Worm (Caenorhabditis elegans) whole organism, L2 larva: ENCODE results near the gene cuc-1.

Experiments used
- C34F6.9 ChIP-seq: fragments of 150-350 bp; optimal IDR thresholded peaks from 2 replicates; lab custom pipeline; 2014; ENCODE audit warnings: missing biosample characterization, missing genetic modification characterization
- F13H6.1 ChIP-seq: sonication (generic microtip); optimal IDR thresholded peaks from 2 replicates; lab custom pipeline; 2016; ENCODE audit warnings: missing genetic modification characterization, missing compliant biosample characterization
- R02D3.7 ChIP-seq: fragments of 150-350 bp; optimal IDR thresholded peaks from 2 replicates; lab custom pipeline; 2014; ENCODE audit warnings: missing biosample characterization, missing genetic modification characterization
- Y55F3AM.14 ChIP-seq: fragments of 200-800 bp; sonication (Bioruptor generic); optimal IDR thresholded peaks from 2 replicates; lab custom pipeline; 2018; ENCODE audit warnings: mild to moderate bottlenecking, missing genetic modification characterization, missing compliant biosample characterization
- ZK546.5 ChIP-seq: sonication (generic microtip); optimal IDR thresholded peaks from 2 replicates; lab custom pipeline; 2017; ENCODE audit warnings: missing biosample characterization, missing genetic modification characterization
- blmp-1 ChIP-seq: sonication (generic microtip); optimal IDR thresholded peaks from 2 replicates; lab custom pipeline; 2017; ENCODE audit warnings: missing genetic modification characterization, mild to moderate bottlenecking, missing compliant biosample characterization, antibody characterized with exemption, moderate library complexity; ENCODE audit not compliant: insufficient read depth
- crh-2 ChIP-seq: sonication (generic microtip); optimal IDR thresholded peaks from 2 replicates; lab custom pipeline; 2017; ENCODE audit warnings: missing biosample characterization, missing genetic modification characterization
- dmd-4 ChIP-seq: sonication (generic microtip); optimal IDR thresholded peaks from 2 replicates; lab custom pipeline; 2017; ENCODE audit warnings: missing biosample characterization, missing genetic modification characterization
- egl-27 ChIP-seq: sonication (generic microtip); optimal IDR thresholded peaks from 3 replicates; lab custom pipeline; 2017; ENCODE audit warnings: missing biosample characterization, missing genetic modification reagents, missing genetic modification characterization
- elt-1 ChIP-seq: fragments of 150-350 bp; optimal IDR thresholded peaks from 2 replicates; lab custom pipeline; 2014; ENCODE audit warnings: missing biosample characterization, missing genetic modification characterization
- fos-1 ChIP-seq: fragments of 150-350 bp; optimal IDR thresholded peaks from 2 replicates; lab custom pipeline; 2014; ENCODE audit warnings: missing biosample characterization, missing genetic modification characterization
- gmeb-1 ChIP-seq: fragments of 150-350 bp; optimal IDR thresholded peaks from 2 replicates; lab custom pipeline; 2014; ENCODE audit warnings: missing biosample characterization, missing genetic modification characterization
- lin-11 ChIP-seq: fragments of 150-350 bp; sonication (generic microtip); optimal IDR thresholded peaks from 2 replicates; lab custom pipeline; 2014; ENCODE audit warnings: missing biosample characterization, missing genetic modification characterization, inconsistent platforms, mixed read lengths
- lin-13 ChIP-seq: fragments of 150-350 bp; optimal IDR thresholded peaks from 2 replicates; lab custom pipeline; 2014; ENCODE audit warnings: missing biosample characterization, missing genetic modification reagents, missing genetic modification characterization
- lsy-2 ChIP-seq, 2 experiments: fragments of 150-350 bp in 1 of 2; sonication (generic microtip) in 1 of 2; optimal IDR thresholded peaks; 2 replicates each; lab custom pipeline; 2014 to 2017; ENCODE audit warnings: missing biosample characterization in 2 of 2, missing genetic modification characterization in 2 of 2
- mbf-1 ChIP-seq: sonication (generic microtip); optimal IDR thresholded peaks from 2 replicates; lab custom pipeline; 2017; ENCODE audit warnings: missing biosample characterization, missing genetic modification characterization
- mdl-1 ChIP-seq, 2 experiments: fragments of 150-350 bp in 1 of 2; sonication (generic microtip) in 1 of 2; optimal IDR thresholded peaks; 2 replicates each; lab custom pipeline; 2017; ENCODE audit warnings: missing biosample characterization in 2 of 2, missing genetic modification characterization in 2 of 2
- nhr-10 ChIP-seq: sonication (generic microtip); optimal IDR thresholded peaks from 2 replicates; lab custom pipeline; 2017; ENCODE audit warnings: missing biosample characterization, missing genetic modification characterization
- nhr-12 ChIP-seq: fragments of 150-350 bp; optimal IDR thresholded peaks from 2 replicates; lab custom pipeline; 2014; ENCODE audit warnings: missing biosample characterization, missing genetic modification characterization
- nhr-129 ChIP-seq: fragments of 150-350 bp; optimal IDR thresholded peaks from 2 replicates; lab custom pipeline; 2014; ENCODE audit warnings: missing biosample characterization, missing genetic modification characterization
- nhr-21 ChIP-seq: fragments of 150-350 bp; optimal IDR thresholded peaks from 2 replicates; lab custom pipeline; 2014; ENCODE audit warnings: missing biosample characterization, missing genetic modification characterization
- nhr-23 ChIP-seq: fragments of 150-350 bp; optimal IDR thresholded peaks from 2 replicates; lab custom pipeline; 2014; ENCODE audit warnings: missing biosample characterization, missing genetic modification reagents, missing genetic modification characterization
- nhr-237 ChIP-seq: fragments of 150-350 bp; optimal IDR thresholded peaks from 2 replicates; lab custom pipeline; 2014; ENCODE audit warnings: missing biosample characterization, missing genetic modification characterization
- nhr-25 ChIP-seq: fragments of 150-350 bp; sonication (generic microtip); optimal IDR thresholded peaks from 3 replicates; lab custom pipeline; 2014; ENCODE audit warnings: missing biosample characterization, missing genetic modification characterization
- nhr-6 ChIP-seq: fragments of 150-350 bp; optimal IDR thresholded peaks from 2 replicates; lab custom pipeline; 2014; ENCODE audit warnings: missing biosample characterization, missing genetic modification characterization
- nhr-77 ChIP-seq: fragments of 150-350 bp; optimal IDR thresholded peaks from 2 replicates; lab custom pipeline; 2014; ENCODE audit warnings: missing biosample characterization, missing genetic modification characterization
- peb-1 ChIP-seq: fragments of 150-350 bp; optimal IDR thresholded peaks from 2 replicates; lab custom pipeline; 2014; ENCODE audit warnings: missing biosample characterization, missing genetic modification characterization
- sma-9 ChIP-seq, 2 experiments: fragments of 150-350 bp in 1 of 2; sonication (generic microtip) in 1 of 2; optimal IDR thresholded peaks; 2 replicates each; lab custom pipeline; 2014 to 2016; ENCODE audit warnings: missing genetic modification characterization in 2 of 2, mild to moderate bottlenecking in 1 of 2, missing biosample characterization in 1 of 2, missing compliant biosample characterization in 1 of 2, missing genetic modification reagents in 1 of 2, moderate library complexity in 1 of 2
- snpc-4 ChIP-seq: fragments of 150-350 bp; optimal IDR thresholded peaks from 2 replicates; lab custom pipeline; 2014; ENCODE audit warnings: missing biosample characterization, missing genetic modification characterization
- unc-39 ChIP-seq: fragments of 150-350 bp; optimal IDR thresholded peaks from 2 replicates; lab custom pipeline; 2014; ENCODE audit warnings: missing biosample characterization, missing genetic modification characterization
- ztf-1 ChIP-seq: fragments of 200-800 bp; sonication (Bioruptor generic); conservative IDR thresholded peaks from 2 replicates; pipeline ENCODE4 v1.3.6; 2022; ENCODE audit warnings: missing genetic modification characterization, missing compliant biosample characterization
- ztf-4 ChIP-seq: fragments of 150-350 bp; optimal IDR thresholded peaks from 2 replicates; lab custom pipeline; 2014; ENCODE audit warnings: missing biosample characterization, missing genetic modification characterization

Gene cuc-1

DNA sequence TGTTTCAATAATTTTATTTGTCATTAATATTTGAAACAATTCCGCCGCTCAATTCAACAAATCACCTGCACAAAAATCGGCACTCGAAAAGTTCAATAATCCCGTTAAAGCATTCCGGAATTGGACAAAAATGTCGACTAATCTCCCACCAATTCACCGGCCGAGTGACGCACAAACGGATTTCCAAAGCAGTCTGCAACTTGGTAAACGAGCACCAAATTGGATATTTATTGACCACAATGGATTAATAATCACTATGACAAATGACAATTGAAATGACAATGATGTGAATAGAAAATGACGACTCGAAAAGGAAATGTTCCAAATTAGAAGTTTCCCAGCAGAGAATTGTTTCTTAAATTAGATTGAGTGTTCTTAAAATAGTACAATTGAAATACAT, 25.1 kb downstream of the cuc-1 start:
- TF ChIP-seq ztf-4 (tag; lab: Kevin White, UChicago) (no peak), nhr-129 (no peak), blmp-1 (tag; lab: Kevin White, UChicago) (no peak), fos-1 (tag; lab: Kevin White, UChicago) (no peak), Y55F3AM.14 (GFP tag; lab: Kevin White, UChicago) (no peak), nhr-12 (no peak), sma-9 (GFP tag; optimal IDR thresholded peaks at IDR 0.05; lab: Kevin White, UChicago) (peak; percentile 38), sma-9 (tag; optimal IDR thresholded peaks at IDR 0.05; lab: Kevin White, UChicago) (no peak)

DNA sequence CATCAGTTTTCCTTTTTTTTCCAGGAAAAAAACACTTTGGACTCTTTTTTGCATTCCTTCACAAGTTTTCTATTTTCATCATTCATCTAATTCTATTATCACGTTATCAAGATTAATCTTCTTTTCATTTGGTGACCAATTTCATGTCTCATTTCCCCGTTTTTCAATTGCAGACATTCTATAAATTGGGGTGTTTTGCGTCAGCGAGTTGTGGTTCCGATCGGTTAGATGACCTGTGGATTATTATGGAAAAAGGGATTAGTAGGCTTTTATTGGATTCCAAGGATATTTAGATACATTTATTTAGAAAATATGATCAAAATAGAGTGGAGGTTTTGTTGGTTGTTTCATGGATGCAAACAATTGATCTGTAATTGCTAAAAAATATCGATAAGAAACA, 25.9 kb downstream of the cuc-1 start:
- TF ChIP-seq nhr-77 (tag; lab: Kevin White, UChicago) (no peak), nhr-10 (tag; lab: Kevin White, UChicago) (no peak), snpc-4 (no peak), ZK546.5 (tag; lab: Kevin White, UChicago) (no peak), egl-27 (tag; lab: Kevin White, UChicago) (no peak), ztf-4 (tag; lab: Kevin White, UChicago) (no peak), dmd-4 (tag; lab: Kevin White, UChicago) (no peak), ztf-1 (GFP tag; lab: Robert Waterston, UW) (no peak), mdl-1 (tag; optimal IDR thresholded peaks at IDR 0.05; lab: Kevin White, UChicago) (no peak), R02D3.7 (no peak), nhr-25 (no peak)

DNA sequence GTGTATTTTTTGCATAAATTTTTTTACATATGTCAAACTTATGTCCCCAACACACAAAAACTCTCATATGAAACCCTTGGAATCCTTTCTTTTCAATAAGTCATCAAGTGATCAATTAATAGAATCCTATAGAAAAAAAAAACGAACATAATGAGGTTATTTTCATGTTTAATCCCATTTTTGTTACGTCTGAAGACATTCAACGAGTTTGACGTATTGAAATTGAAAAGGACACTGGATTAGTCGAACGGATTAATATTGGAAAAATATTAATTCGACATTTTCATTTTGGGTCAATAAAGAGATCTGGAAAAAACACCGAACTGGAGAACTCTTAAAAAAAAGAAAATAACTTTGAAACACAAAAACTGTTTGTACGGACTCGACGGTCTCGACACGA, 28.3 kb downstream of the cuc-1 start:
- no peak for TF ChIP-seq ZK546.5 (tag; lab: Kevin White, UChicago)
- no peak for TF ChIP-seq mdl-1 (tag; optimal IDR thresholded peaks at IDR 0.05; lab: Kevin White, UChicago)
- TF ChIP-seq fos-1 (tag; lab: Kevin White, UChicago) = no peak
- no peak for TF ChIP-seq lin-11 (tag; lab: Kevin White, UChicago)
- no peak for TF ChIP-seq nhr-12
- TF ChIP-seq sma-9 (GFP tag; optimal IDR thresholded peaks at IDR 0.05; lab: Kevin White, UChicago) = no peak
- TF ChIP-seq sma-9 (tag; optimal IDR thresholded peaks at IDR 0.05; lab: Kevin White, UChicago) = no peak
- no peak for TF ChIP-seq snpc-4
- no peak for TF ChIP-seq mbf-1 (tag; lab: Kevin White, UChicago)
- no peak for TF ChIP-seq nhr-23 (tag; lab: Kevin White, UChicago)
- no peak for TF ChIP-seq nhr-21 (tag; lab: Kevin White, UChicago)
- no peak for TF ChIP-seq unc-39
- TF ChIP-seq nhr-237 (tag; lab: Kevin White, UChicago) = no peak
- no peak for TF ChIP-seq blmp-1 (tag; lab: Kevin White, UChicago)
- no peak for TF ChIP-seq crh-2 (tag; lab: Kevin White, UChicago)
- TF ChIP-seq ztf-4 (tag; lab: Kevin White, UChicago) = no peak
- TF ChIP-seq nhr-6 (tag; lab: Kevin White, UChicago) = no peak
- TF ChIP-seq F13H6.1 (tag; lab: Kevin White, UChicago) = no peak

DNA sequence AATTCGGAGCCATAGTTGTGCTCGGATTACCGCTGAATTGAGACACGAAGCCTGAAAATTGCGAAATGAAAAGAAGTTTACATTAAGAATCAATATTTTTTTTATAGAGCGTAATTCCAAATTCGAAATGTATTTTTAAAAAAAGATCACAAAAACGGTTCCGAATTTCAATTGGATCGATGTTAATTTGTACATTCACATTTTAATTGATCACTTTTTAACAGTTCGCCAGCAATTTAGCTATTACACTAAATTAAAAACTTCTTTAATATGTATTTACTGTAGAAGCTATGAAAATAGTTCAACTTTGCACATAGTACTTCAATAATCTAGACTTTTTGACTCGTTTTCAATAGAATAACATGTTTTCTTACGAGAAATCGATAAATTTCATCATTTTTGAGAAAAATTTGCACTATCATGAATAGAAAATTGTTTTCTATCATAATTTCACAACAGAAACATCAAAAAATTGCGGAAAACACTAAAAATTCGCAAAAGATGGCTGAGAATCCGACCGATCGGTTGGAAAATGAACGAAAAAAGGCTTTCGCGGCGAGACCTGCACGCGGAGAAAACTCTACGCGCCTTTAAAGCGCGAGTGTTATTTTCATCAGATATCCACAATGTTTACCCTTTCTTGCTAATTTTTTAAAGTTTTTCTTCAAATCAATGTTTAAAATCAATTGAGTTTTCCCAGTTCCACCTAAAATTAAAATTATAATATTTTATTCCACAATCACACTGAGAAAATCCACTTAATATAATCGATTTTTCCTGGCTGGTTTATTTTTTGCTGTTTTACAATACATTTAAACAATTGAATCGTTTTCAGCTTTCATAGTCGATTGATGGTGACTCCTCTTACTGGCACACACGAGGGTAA, 32.0 kb downstream of the cuc-1 start, which contains the start of the genes egl-45 and kcmf-1:
Gene egl-45, minus strand, starts transcription at position 51 of the 886 bp plus-strand sequence.
Gene kcmf-1, plus strand, starts transcription at position 836 of the 886 bp plus-strand sequence.
- TF ChIP-seq nhr-77 (tag; lab: Kevin White, UChicago) = no peak
- peak; percentile 12 for TF ChIP-seq nhr-129
- peak in 1 of 2 experiments; percentile 61 for TF ChIP-seq lsy-2 (tag; optimal IDR thresholded peaks at IDR 0.05; lab: Kevin White, UChicago)
- TF ChIP-seq peb-1 (tag; lab: Kevin White, UChicago) = no peak
- TF ChIP-seq C34F6.9 (tag; lab: Kevin White, UChicago) = peak; percentile 42
- TF ChIP-seq nhr-12 = no peak
- TF ChIP-seq, all 48 proteins: peak for 3

DNA sequence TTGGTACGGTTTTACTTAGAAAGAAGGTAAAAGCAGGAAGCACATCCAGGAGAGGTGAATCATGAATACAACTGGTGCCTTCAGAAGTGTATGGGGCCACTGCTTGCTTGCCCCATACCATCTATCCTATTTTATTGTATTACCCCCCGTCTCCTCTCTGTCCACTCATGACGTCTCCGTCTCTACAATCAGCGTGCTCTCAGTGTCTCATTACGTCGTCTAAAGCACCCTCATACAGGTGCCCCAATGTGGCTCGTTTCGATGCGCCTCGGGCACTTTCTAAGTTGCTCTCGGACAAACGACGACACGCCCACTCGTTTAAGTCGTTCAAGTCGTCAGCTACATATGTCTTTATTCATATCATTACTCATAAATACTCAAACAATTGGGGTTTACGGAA, 36.7 kb downstream of the cuc-1 start:
- TF ChIP-seq nhr-25 (no peak), Y55F3AM.14 (GFP tag; lab: Kevin White, UChicago) (no peak), lin-11 (tag; lab: Kevin White, UChicago) (no peak), ZK546.5 (tag; lab: Kevin White, UChicago) (no peak), ztf-4 (tag; lab: Kevin White, UChicago) (no peak), F13H6.1 (tag; lab: Kevin White, UChicago) (no peak), lin-13 (GFP tag; lab: Kevin White, UChicago) (no peak), sma-9 (GFP tag; optimal IDR thresholded peaks at IDR 0.05; lab: Kevin White, UChicago) (no peak), sma-9 (tag; optimal IDR thresholded peaks at IDR 0.05; lab: Kevin White, UChicago) (no peak), lsy-2 (tag; optimal IDR thresholded peaks at IDR 0.05; lab: Kevin White, UChicago) (no peak), gmeb-1 (tag; lab: Kevin White, UChicago) (no peak), egl-27 (tag; lab: Kevin White, UChicago) (no peak), nhr-77 (tag; lab: Kevin White, UChicago) (no peak), nhr-23 (tag; lab: Kevin White, UChicago) (no peak), elt-1 (no peak), mdl-1 (tag; optimal IDR thresholded peaks at IDR 0.05; lab: Kevin White, UChicago) (no peak)
